Fruit fly (Drosophila melanogaster) whole organism, embryonic: ENCODE data around the gene CG44000.

ENCODE experiments used
- ATbp ChIP-seq: fragments of 200-800 bp; sonication (Bioruptor generic); optimal IDR thresholded peaks from 2 replicates; lab custom pipeline; 2017; ENCODE audit warnings: missing biosample characterization, mild to moderate bottlenecking, missing genetic modification characterization, missing genetic modification reagents
- Abd-B ChIP-seq: fragments of 200-800 bp; sonication (Bioruptor generic); optimal IDR thresholded peaks from 2 replicates; lab custom pipeline; 2018; ENCODE audit warnings: missing biosample characterization, mild to moderate bottlenecking, missing genetic modification characterization, moderate library complexity
- Antp ChIP-seq: fragments of 200-800 bp; sonication (Bioruptor generic); optimal IDR thresholded peaks from 3 replicates; lab custom pipeline; 2016; ENCODE audit warnings: missing biosample characterization, missing genetic modification characterization
- Asciz ChIP-seq: fragments of 200-800 bp; sonication (Bioruptor generic); optimal IDR thresholded peaks from 2 replicates; lab custom pipeline; 2017; ENCODE audit warnings: missing biosample characterization, mild to moderate bottlenecking, missing genetic modification characterization, missing genetic modification reagents
- Atf6 ChIP-seq: fragments of 200-800 bp; sonication (Bioruptor generic); IDR thresholded peaks from 2 replicates; pipeline ENCODE4 v1.3.6; 2022; ENCODE audit warnings: missing biosample characterization, missing genetic modification characterization
- Awh ChIP-seq: fragments of 200-800 bp; sonication (Bioruptor generic); IDR thresholded peaks from 2 replicates; pipeline ENCODE4, ENCODE4 v1.3.6; 2022; ENCODE audit warnings: missing biosample characterization, missing genetic modification characterization
- CG10274 ChIP-seq: fragments of 200-800 bp; sonication (Bioruptor generic); optimal IDR thresholded peaks from 3 replicates; lab custom pipeline; 2017; ENCODE audit warnings: missing biosample characterization, mild to moderate bottlenecking, missing genetic modification characterization
- CG12236 ChIP-seq: fragments of 200-800 bp; sonication (Bioruptor generic); optimal IDR thresholded peaks from 2 replicates; lab custom pipeline; 2016; ENCODE audit warnings: missing biosample characterization, missing genetic modification characterization
- CG15601 ChIP-seq: fragments of 200-800 bp; sonication (Bioruptor generic); optimal IDR thresholded peaks from 3 replicates; lab custom pipeline; 2019; ENCODE audit warnings: missing biosample characterization, mild to moderate bottlenecking, missing genetic modification characterization, moderate library complexity
- CG1792 ChIP-seq: fragments of 200-800 bp; sonication (Bioruptor generic); optimal IDR thresholded peaks from 2 replicates; lab custom pipeline; 2016; ENCODE audit warnings: missing biosample characterization, missing genetic modification characterization
- CG18764 ChIP-seq: fragments of 200-800 bp; sonication (Bioruptor generic); optimal IDR thresholded peaks from 3 replicates; lab custom pipeline; 2016; ENCODE audit warnings: missing biosample characterization, missing genetic modification characterization
- CG2199 ChIP-seq: fragments of 200-800 bp; sonication (Bioruptor generic); IDR thresholded peaks from 3 replicates; pipeline ENCODE4 v1.3.6; 2022; ENCODE audit warnings: missing biosample characterization, missing genetic modification characterization
- CG2875 ChIP-seq: fragments of 200-800 bp; sonication (Bioruptor generic); optimal IDR thresholded peaks from 2 replicates; lab custom pipeline; 2017; ENCODE audit warnings: missing biosample characterization, mild to moderate bottlenecking, missing genetic modification characterization, missing genetic modification reagents
- CG32767 ChIP-seq: fragments of 200-800 bp; sonication (Bioruptor generic); IDR thresholded peaks from 2 replicates; pipeline ENCODE4 v1.3.6; 2022; ENCODE audit warnings: missing biosample characterization, missing genetic modification characterization
- CG3407 ChIP-seq: fragments of 200-800 bp; sonication (Bioruptor generic); optimal IDR thresholded peaks from 2 replicates; lab custom pipeline; 2018; ENCODE audit warnings: missing biosample characterization, mild to moderate bottlenecking, missing genetic modification characterization
- CG6765 ChIP-seq: fragments of 200-800 bp; sonication (Bioruptor generic); optimal IDR thresholded peaks from 3 replicates; lab custom pipeline; 2017; ENCODE audit warnings: missing biosample characterization, mild to moderate bottlenecking, missing genetic modification characterization
- CG7745 ChIP-seq: fragments of 200-800 bp; sonication (Bioruptor generic); optimal IDR thresholded peaks from 2 replicates; lab custom pipeline; 2018; ENCODE audit warnings: missing biosample characterization, mild to moderate bottlenecking, missing genetic modification characterization, moderate library complexity
- CG7786 ChIP-seq: fragments of 200-800 bp; sonication (Bioruptor generic); optimal IDR thresholded peaks from 2 replicates; lab custom pipeline; 2016; ENCODE audit warnings: missing biosample characterization, missing genetic modification characterization
- CG8478 ChIP-seq: fragments of >200 bp; optimal IDR thresholded peaks from 2 replicates; lab custom pipeline; 2018
- CG9437 ChIP-seq: fragments of 200-800 bp; sonication (Bioruptor generic); optimal IDR thresholded peaks from 2 replicates; lab custom pipeline; 2018; ENCODE audit warnings: missing biosample characterization, mild to moderate bottlenecking, missing genetic modification characterization
- CG9876 ChIP-seq: fragments of 200-800 bp; sonication (Bioruptor generic); optimal IDR thresholded peaks from 2 replicates; lab custom pipeline; 2016; ENCODE audit warnings: missing biosample characterization, missing genetic modification characterization
- Doc2 ChIP-seq: fragments of 200-800 bp; sonication (Bioruptor generic); IDR thresholded peaks from 2 replicates; pipeline ENCODE4 v1.3.6; 2022; ENCODE audit warnings: missing biosample characterization, missing genetic modification characterization
- Dp ChIP-seq: fragments of 200-800 bp; sonication (Bioruptor generic); optimal IDR thresholded peaks from 2 replicates; lab custom pipeline; 2018; ENCODE audit warnings: missing biosample characterization, mild to moderate bottlenecking, missing genetic modification characterization, moderate library complexity
- Dref ChIP-seq: fragments of 200-800 bp; sonication (Bioruptor generic); IDR thresholded peaks from 2 replicates; pipeline ENCODE4 v1.3.6; 2022; ENCODE audit warnings: missing biosample characterization, missing genetic modification characterization
- ERR ChIP-seq: fragments of 200-800 bp; sonication (Bioruptor generic); optimal IDR thresholded peaks from 2 replicates; lab custom pipeline; 2016; ENCODE audit warnings: missing biosample characterization, missing genetic modification characterization
- Hmx ChIP-seq: fragments of 200-800 bp; sonication (Bioruptor generic); optimal IDR thresholded peaks from 2 replicates; lab custom pipeline; 2016; ENCODE audit warnings: missing biosample characterization, missing genetic modification characterization
- Lhr ChIP-seq: fragments of 200-800 bp; sonication (Bioruptor generic); optimal IDR thresholded peaks from 3 replicates; lab custom pipeline; 2017; ENCODE audit warnings: mild to moderate bottlenecking, missing biosample characterization, missing genetic modification reagents, missing genetic modification characterization
- MBD-R2 ChIP-seq: fragments of 200-800 bp; sonication (Bioruptor generic); IDR thresholded peaks from 2 replicates; pipeline ENCODE4 v1.3.6; 2022; ENCODE audit warnings: missing biosample characterization, missing genetic modification characterization
- NfI ChIP-seq: fragments of 200-800 bp; sonication (Bioruptor generic); optimal IDR thresholded peaks from 3 replicates; lab custom pipeline; 2018; ENCODE audit warnings: missing biosample characterization, mild to moderate bottlenecking, missing genetic modification characterization, moderate library complexity
- Optix ChIP-seq: fragments of 200-800 bp; sonication (Bioruptor generic); IDR thresholded peaks from 3 replicates; pipeline ENCODE4 v1.3.6; 2022; ENCODE audit warnings: missing biosample characterization, missing genetic modification characterization
- ase ChIP-seq: fragments of 200-800 bp; sonication (Bioruptor generic); IDR thresholded peaks from 3 replicates; pipeline ENCODE4 v1.3.6; 2022; ENCODE audit warnings: missing biosample characterization, missing genetic modification characterization
- br ChIP-seq: fragments of >200 bp; optimal IDR thresholded peaks from 2 replicates; lab custom pipeline; 2017
- cwo ChIP-seq: fragments of 200-800 bp; sonication (Bioruptor generic); optimal IDR thresholded peaks from 3 replicates; lab custom pipeline; 2017; ENCODE audit warnings: missing biosample characterization, missing genetic modification characterization, mild to moderate bottlenecking, moderate library complexity, missing genetic modification reagents
- dan ChIP-seq: fragments of 200-800 bp; sonication (Bioruptor generic); IDR thresholded peaks from 2 replicates; pipeline ENCODE4 v1.3.6; 2022; ENCODE audit warnings: missing biosample characterization, missing genetic modification characterization
- gce ChIP-seq: fragments of 200-800 bp; sonication (Bioruptor generic); IDR thresholded peaks from 3 replicates; pipeline ENCODE4 v1.3.6; 2022; ENCODE audit warnings: missing biosample characterization, missing genetic modification characterization
- grn ChIP-seq: fragments of 200-800 bp; sonication (Bioruptor generic); optimal IDR thresholded peaks from 3 replicates; lab custom pipeline; 2017; ENCODE audit warnings: missing biosample characterization, missing genetic modification characterization
- gsb ChIP-seq: fragments of 200-800 bp; sonication (Bioruptor generic); IDR thresholded peaks from 2 replicates; pipeline ENCODE4 v1.3.6; 2022; ENCODE audit warnings: missing biosample characterization, missing genetic modification characterization
- hkb ChIP-seq, 2 experiments: fragments of 200-800 bp in 1 of 2; fragments of >200 bp in 1 of 2; sonication (Bioruptor generic) in 1 of 2; IDR thresholded peaks in 1 of 2; optimal IDR thresholded peaks in 1 of 2; 2 replicates each; pipeline versions ENCODE4 v1.3.6 to Lab custom; 2017 to 2022; ENCODE audit warnings: missing biosample characterization in 1 of 2, missing genetic modification characterization in 1 of 2
- lbe ChIP-seq: fragments of 200-800 bp; sonication (Bioruptor generic); optimal IDR thresholded peaks from 2 replicates; lab custom pipeline; 2016; ENCODE audit warnings: missing biosample characterization, mild to moderate bottlenecking, missing genetic modification characterization
- mirr ChIP-seq: fragments of 200-800 bp; sonication (Bioruptor generic); optimal IDR thresholded peaks from 3 replicates; lab custom pipeline; 2018; ENCODE audit warnings: missing biosample characterization, mild to moderate bottlenecking, missing genetic modification characterization
- peb ChIP-seq: fragments of 200-800 bp; sonication (Bioruptor generic); IDR thresholded peaks from 2 replicates; pipeline ENCODE4 v1.3.6; 2022; ENCODE audit warnings: missing biosample characterization, missing genetic modification characterization
- prd ChIP-seq, 3 experiments: fragments of >200 bp in 2 of 3; fragments of 200-800 bp in 1 of 3; sonication (Bioruptor generic) in 1 of 3; optimal IDR thresholded peaks in 2 of 3; IDR thresholded peaks in 1 of 3; 2 replicates in 2 of 3; 3 replicates in 1 of 3; pipeline versions ENCODE4 v1.3.6 to Lab custom; 2017 to 2022; ENCODE audit warnings: missing biosample characterization in 1 of 3, missing genetic modification characterization in 1 of 3
- ro ChIP-seq: fragments of 200-800 bp; sonication (Bioruptor generic); IDR thresholded peaks from 2 replicates; pipeline ENCODE4 v1.3.6; 2022; ENCODE audit warnings: missing biosample characterization, missing genetic modification characterization
- salm ChIP-seq: fragments of 200-800 bp; sonication (Bioruptor generic); optimal IDR thresholded peaks from 2 replicates; lab custom pipeline; 2018; ENCODE audit warnings: missing biosample characterization, mild to moderate bottlenecking, missing genetic modification characterization
- sc ChIP-seq, 3 experiments: fragments of >200 bp in 2 of 3; fragments of 200-800 bp in 1 of 3; sonication (Bioruptor generic) in 1 of 3; optimal IDR thresholded peaks; 2 replicates in 2 of 3; 3 replicates in 1 of 3; lab custom pipeline; 2017; ENCODE audit warnings: mild to moderate bottlenecking in 1 of 3, missing biosample characterization in 1 of 3, missing genetic modification characterization in 1 of 3, missing genetic modification reagents in 1 of 3
- schlank ChIP-seq: fragments of 200-800 bp; sonication (Bioruptor generic); optimal IDR thresholded peaks from 2 replicates; lab custom pipeline; 2018; ENCODE audit warnings: missing biosample characterization, mild to moderate bottlenecking, missing genetic modification characterization
- slou ChIP-seq: fragments of 200-800 bp; sonication (Bioruptor generic); optimal IDR thresholded peaks from 3 replicates; lab custom pipeline; 2016; ENCODE audit warnings: missing biosample characterization, missing genetic modification characterization
- tin ChIP-seq: fragments of 200-800 bp; sonication (Bioruptor generic); optimal IDR thresholded peaks from 3 replicates; lab custom pipeline; 2016; ENCODE audit warnings: missing biosample characterization, missing genetic modification characterization
- toy ChIP-seq: fragments of 200-800 bp; sonication (Bioruptor generic); IDR thresholded peaks from 2 replicates; pipeline ENCODE4 v1.3.6; 2022; ENCODE audit warnings: missing biosample characterization, missing genetic modification characterization
- wek ChIP-seq: fragments of 200-800 bp; sonication (Bioruptor generic); optimal IDR thresholded peaks from 3 replicates; lab custom pipeline; 2018; ENCODE audit warnings: missing biosample characterization, mild to moderate bottlenecking, missing genetic modification characterization, moderate library complexity

Gene CG44000

dm6 chr2L:5095350-5095962 is 52.4 kb downstream of the CG44000 start (continued):
- no peak for TF ChIP-seq tin (GFP tag; lab: Kevin White, UChicago)
- no peak for TF ChIP-seq toy (GFP tag; lab: Robert Waterston, UW)
- no peak for TF ChIP-seq ro (GFP tag; lab: Robert Waterston, UW)
- no peak for TF ChIP-seq peb (GFP tag; lab: Robert Waterston, UW)
- no peak for TF ChIP-seq Abd-B (GFP tag; lab: Kevin White, UChicago)
- TF ChIP-seq CG7786 = no peak
- TF ChIP-seq CG10274 = no peak
- TF ChIP-seq CG8478 (lab: Kevin White, UChicago) = no peak
- TF ChIP-seq CG2875 = no peak
- TF ChIP-seq br = no peak
- no peak for TF ChIP-seq ATbp (GFP tag; lab: Kevin White, UChicago)
- no peak for TF ChIP-seq CG9437 (GFP tag; lab: Kevin White, UChicago)
- TF ChIP-seq mirr = peak; percentile 65
- no peak for TF ChIP-seq schlank
- no peak for TF ChIP-seq CG18764 (GFP tag; lab: Kevin White, UChicago)
- no peak for TF ChIP-seq NfI
- TF ChIP-seq CG2199 (GFP tag; lab: Robert Waterston, UW) = 0 out of 3 replicates have a peak, but pooled peaks have one; percentile 14
- TF ChIP-seq CG15601 (tag; lab: Kevin White, UChicago) = no peak
- no peak for TF ChIP-seq CG7745 (tag; lab: Kevin White, UChicago)
- no peak for TF ChIP-seq CG3407
- no peak for TF ChIP-seq wek (GFP tag; lab: Kevin White, UChicago)
- no peak for TF ChIP-seq ERR (GFP tag; lab: Kevin White, UChicago)
- TF ChIP-seq Doc2 = no peak
- TF ChIP-seq CG9876 (GFP tag; lab: Kevin White, UChicago) = no peak
- no peak for TF ChIP-seq gce (GFP tag; lab: Robert Waterston, UW)
- peak; percentile 38 for TF ChIP-seq grn (GFP tag; lab: Kevin White, UChicago)
- TF ChIP-seq Asciz = no peak
- TF ChIP-seq lbe = peak; percentile 8
- TF ChIP-seq salm (tag; lab: Kevin White, UChicago) = no peak
- TF ChIP-seq CG32767 (GFP tag; lab: Robert Waterston, UW) = no peak
- no peak for TF ChIP-seq Dp (GFP tag; lab: Kevin White, UChicago)
- no peak for TF ChIP-seq dan (GFP tag; lab: Robert Waterston, UW)
- no peak for TF ChIP-seq ase (GFP tag; lab: Robert Waterston, UW)
- no peak for TF ChIP-seq CG12236 (GFP tag; lab: Kevin White, UChicago)
- 0 out of 2 replicates have a peak, but pooled peaks have one; percentile 22 for TF ChIP-seq Atf6 (GFP tag; lab: Robert Waterston, UW)
- TF ChIP-seq Hmx (GFP tag; lab: Kevin White, UChicago) = no peak
- TF ChIP-seq Lhr (GFP tag; lab: Kevin White, UChicago) = no peak
- no peak for TF ChIP-seq Dref (GFP tag; lab: Robert Waterston, UW)
- TF ChIP-seq sc (optimal IDR thresholded peaks at IDR 0.05; lab: Kevin White, UChicago) = no peak
- no peak for TF ChIP-seq sc (GFP tag; optimal IDR thresholded peaks at IDR 0.05; lab: Kevin White, UChicago)
- no peak for TF ChIP-seq slou
- TF ChIP-seq prd (optimal IDR thresholded peaks at IDR 0.05; lab: Kevin White, UChicago) = no peak
- TF ChIP-seq prd (GFP tag; IDR thresholded peaks at IDR 0.05; lab: Robert Waterston, UW) = no peak
- TF ChIP-seq CG1792 (GFP tag; lab: Kevin White, UChicago) = no peak
- no peak for TF ChIP-seq gsb
- no peak for TF ChIP-seq Optix (GFP tag; lab: Robert Waterston, UW)
- no peak for TF ChIP-seq MBD-R2 (GFP tag; lab: Robert Waterston, UW)
- no peak for TF ChIP-seq Antp
- peak; percentile 71 for TF ChIP-seq cwo (GFP tag; lab: Kevin White, UChicago)
- TF ChIP-seq CG6765 (GFP tag; lab: Kevin White, UChicago) = no peak
- no peak for TF ChIP-seq hkb (optimal IDR thresholded peaks at IDR 0.05; lab: Kevin White, UChicago)
- TF ChIP-seq hkb (GFP tag; IDR thresholded peaks at IDR 0.05; lab: Robert Waterston, UW) = no peak
- TF ChIP-seq Awh (GFP tag; lab: Robert Waterston, UW) = no peak
